Worm (Caenorhabditis elegans): ENCODE measurements around the gene try-13.

DNA sequence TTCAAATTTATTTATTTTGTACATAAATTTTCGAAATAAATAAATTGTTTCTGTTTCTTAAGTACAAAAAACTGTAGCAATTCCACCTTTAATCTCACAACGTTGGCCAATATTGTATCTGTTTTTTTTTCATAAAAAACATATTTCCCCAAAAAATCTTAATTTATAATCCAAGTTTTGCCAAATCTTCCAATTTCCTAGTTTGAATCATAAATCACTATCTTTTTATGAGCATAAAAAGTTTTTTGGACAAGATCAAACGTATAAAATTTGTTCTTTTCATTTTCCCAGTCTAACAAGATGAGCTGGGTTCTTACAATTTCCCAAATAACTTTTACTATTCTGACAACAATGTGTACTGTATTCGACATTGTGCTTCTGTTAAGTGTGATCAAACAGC lies 19.7 kb upstream of the try-13 start, which contains the start of gene srxa-4:
- TF ChIP-seq nhr-237 (tag; optimal IDR thresholded peaks at IDR 0.05) (no peak), nhr-12 (tag; optimal IDR thresholded peaks at IDR 0.05) (no peak), elt-1 (tag; optimal IDR thresholded peaks at IDR 0.05) (no peak), peb-1 (tag; optimal IDR thresholded peaks at IDR 0.05) (no peak), unc-39 (tag; optimal IDR thresholded peaks at IDR 0.05) (no peak), ztf-11 (tag; optimal IDR thresholded peaks at IDR 0.05) (no peak), nhr-23 (tag; optimal IDR thresholded peaks at IDR 0.05) (no peak), nhr-6 (tag; optimal IDR thresholded peaks at IDR 0.05) (no peak), unc-62 (GFP tag; optimal IDR thresholded peaks at IDR 0.05) (no peak), lin-39 (tag; optimal IDR thresholded peaks at IDR 0.05) (no peak), ztf-4 (tag; optimal IDR thresholded peaks at IDR 0.05) (no peak)

Measured in whole organism, L2 larva.